Fruit fly (Drosophila melanogaster) whole organism, embryonic: ENCODE data around the gene CG9021.

Experiments used
- Awh ChIP-seq: fragments of 200-800 bp; sonication (Bioruptor generic); IDR thresholded peaks from 2 replicates; pipeline ENCODE4, ENCODE4 v1.3.6; 2022; ENCODE audit warnings: missing biosample characterization, missing genetic modification characterization
- CG10267 ChIP-seq: fragments of 200-800 bp; sonication (Bioruptor generic); optimal IDR thresholded peaks from 2 replicates; lab custom pipeline; 2018; ENCODE audit warnings: missing biosample characterization, mild to moderate bottlenecking, missing genetic modification characterization, moderate library complexity
- CG10565 ChIP-seq: fragments of 200-800 bp; sonication (Bioruptor generic); optimal IDR thresholded peaks from 3 replicates; lab custom pipeline; 2016; ENCODE audit warnings: missing biosample characterization, mild to moderate bottlenecking, missing genetic modification characterization
- CG11504 ChIP-seq: fragments of 200-800 bp; sonication (Bioruptor generic); optimal IDR thresholded peaks from 3 replicates; lab custom pipeline; 2019; ENCODE audit warnings: missing biosample characterization, mild to moderate bottlenecking, missing genetic modification characterization, moderate library complexity
- CG12299 ChIP-seq: fragments of 200-800 bp; sonication (Bioruptor generic); optimal IDR thresholded peaks from 2 replicates; lab custom pipeline; 2018; ENCODE audit warnings: missing biosample characterization, mild to moderate bottlenecking, missing genetic modification characterization
- CG13894 ChIP-seq: fragments of 200-800 bp; sonication (Bioruptor generic); optimal IDR thresholded peaks from 3 replicates; lab custom pipeline; 2018; ENCODE audit warnings: missing biosample characterization, mild to moderate bottlenecking, missing genetic modification characterization, moderate library complexity
- CG15269 ChIP-seq: fragments of 200-800 bp; sonication (Bioruptor generic); optimal IDR thresholded peaks from 2 replicates; lab custom pipeline; 2018; ENCODE audit warnings: missing biosample characterization, mild to moderate bottlenecking, missing genetic modification characterization, moderate library complexity
- CG15601 ChIP-seq: fragments of 200-800 bp; sonication (Bioruptor generic); optimal IDR thresholded peaks from 3 replicates; lab custom pipeline; 2019; ENCODE audit warnings: missing biosample characterization, mild to moderate bottlenecking, missing genetic modification characterization, moderate library complexity
- CG1603 ChIP-seq: fragments of 200-800 bp; sonication (Bioruptor generic); optimal IDR thresholded peaks from 2 replicates; lab custom pipeline; 2019; ENCODE audit warnings: missing biosample characterization, mild to moderate bottlenecking, missing genetic modification characterization, moderate library complexity
- CG2889 ChIP-seq: fragments of 200-800 bp; sonication (Bioruptor generic); IDR thresholded peaks from 3 replicates; pipeline ENCODE4 v1.3.6; 2022; ENCODE audit warnings: missing biosample characterization, missing genetic modification characterization
- CG3407 ChIP-seq: fragments of 200-800 bp; sonication (Bioruptor generic); optimal IDR thresholded peaks from 2 replicates; lab custom pipeline; 2018; ENCODE audit warnings: missing biosample characterization, mild to moderate bottlenecking, missing genetic modification characterization
- CG4424 ChIP-seq: fragments of 200-800 bp; sonication (Bioruptor generic); optimal IDR thresholded peaks from 3 replicates; lab custom pipeline; 2016; ENCODE audit warnings: missing biosample characterization, missing genetic modification characterization
- CG6654 ChIP-seq: fragments of 200-800 bp; sonication (Bioruptor generic); optimal IDR thresholded peaks from 2 replicates; lab custom pipeline; 2017; ENCODE audit warnings: missing biosample characterization, mild to moderate bottlenecking, missing genetic modification characterization
- CG7786 ChIP-seq: fragments of 200-800 bp; sonication (Bioruptor generic); optimal IDR thresholded peaks from 2 replicates; lab custom pipeline; 2016; ENCODE audit warnings: missing biosample characterization, missing genetic modification characterization
- CG7963 ChIP-seq: fragments of 200-800 bp; sonication (Bioruptor generic); IDR thresholded peaks from 3 replicates; pipeline ENCODE4 v1.3.6; 2022; ENCODE audit warnings: missing biosample characterization, missing genetic modification characterization; ENCODE audit not compliant: partially characterized antibody
- D ChIP-seq, 2 experiments: fragments of 200-800 bp in 1 of 2; fragments of >200 bp in 1 of 2; sonication (Bioruptor generic) in 1 of 2; optimal IDR thresholded peaks; 2 replicates in 1 of 2; 3 replicates in 1 of 2; lab custom pipeline; 2017; ENCODE audit warnings: mild to moderate bottlenecking in 1 of 2, missing biosample characterization in 1 of 2, missing genetic modification characterization in 1 of 2, missing genetic modification reagents in 1 of 2
- Eip74EF ChIP-seq, 2 experiments: fragments of 200-800 bp in 1 of 2; fragments of >200 bp in 1 of 2; sonication (Bioruptor generic) in 1 of 2; optimal IDR thresholded peaks; 2 replicates each; lab custom pipeline; 2017 to 2019; ENCODE audit warnings: missing biosample characterization in 2 of 2, missing genetic modification characterization in 2 of 2, mild to moderate bottlenecking in 1 of 2, moderate library complexity in 1 of 2
- H2.0 ChIP-seq: fragments of 200-800 bp; sonication (Bioruptor generic); IDR thresholded peaks from 2 replicates; pipeline ENCODE4 v1.3.6; 2022; ENCODE audit warnings: missing biosample characterization, missing genetic modification characterization
- NC2α ChIP-seq: fragments of 200-800 bp; sonication (Bioruptor generic); optimal IDR thresholded peaks from 2 replicates; lab custom pipeline; 2016; ENCODE audit warnings: missing biosample characterization, missing genetic modification characterization
- Pdp1 ChIP-seq, 2 experiments: fragments of 200-800 bp; sonication (Bioruptor generic); optimal IDR thresholded peaks; 3 replicates each; lab custom pipeline; 2016; ENCODE audit warnings: missing biosample characterization in 2 of 2, missing genetic modification characterization in 2 of 2, mild to moderate bottlenecking in 1 of 2, moderate library complexity in 1 of 2
- abd-A ChIP-seq: fragments of 200-800 bp; sonication (Bioruptor generic); optimal IDR thresholded peaks from 3 replicates; lab custom pipeline; 2019; ENCODE audit warnings: missing biosample characterization, mild to moderate bottlenecking, missing genetic modification characterization, moderate library complexity
- chif ChIP-seq, 2 experiments: fragments of 200-800 bp; sonication (Bioruptor generic); optimal IDR thresholded peaks; 3 replicates each; lab custom pipeline; 2016; ENCODE audit warnings: missing biosample characterization in 2 of 2, missing genetic modification characterization in 2 of 2
- chm ChIP-seq: fragments of 200-800 bp; sonication (Bioruptor generic); IDR thresholded peaks from 2 replicates; pipeline ENCODE4 v1.3.6; 2022; ENCODE audit warnings: missing biosample characterization, missing genetic modification characterization
- crp ChIP-seq, 2 experiments: fragments of 200-800 bp; sonication (Bioruptor generic); optimal IDR thresholded peaks; 2 replicates in 1 of 2; 3 replicates in 1 of 2; lab custom pipeline; 2017; ENCODE audit warnings: missing biosample characterization in 2 of 2, missing genetic modification characterization in 2 of 2, mild to moderate bottlenecking in 1 of 2, moderate library complexity in 1 of 2
- ems ChIP-seq: fragments of 200-800 bp; sonication (Bioruptor generic); optimal IDR thresholded peaks from 3 replicates; lab custom pipeline; 2016; ENCODE audit warnings: missing biosample characterization, missing genetic modification characterization
- fd64A ChIP-seq: fragments of 200-800 bp; sonication (Bioruptor generic); optimal IDR thresholded peaks from 3 replicates; lab custom pipeline; 2018; ENCODE audit warnings: missing biosample characterization, mild to moderate bottlenecking, missing genetic modification characterization
- gcm2 ChIP-seq: fragments of 200-800 bp; sonication (Bioruptor generic); optimal IDR thresholded peaks from 2 replicates; lab custom pipeline; 2016; ENCODE audit warnings: missing biosample characterization, missing genetic modification characterization
- grn ChIP-seq: fragments of 200-800 bp; sonication (Bioruptor generic); optimal IDR thresholded peaks from 3 replicates; lab custom pipeline; 2017; ENCODE audit warnings: missing biosample characterization, missing genetic modification characterization
- nerfin-1 ChIP-seq: fragments of 200-800 bp; sonication (Bioruptor generic); optimal IDR thresholded peaks from 3 replicates; lab custom pipeline; 2019; ENCODE audit warnings: missing biosample characterization, mild to moderate bottlenecking, missing genetic modification characterization, moderate library complexity
- sd ChIP-seq: fragments of 200-800 bp; sonication (Bioruptor generic); optimal IDR thresholded peaks from 3 replicates; lab custom pipeline; 2018; ENCODE audit warnings: missing biosample characterization, mild to moderate bottlenecking, missing genetic modification characterization, moderate library complexity
- sima ChIP-seq: fragments of 200-800 bp; sonication (Bioruptor generic); optimal IDR thresholded peaks from 2 replicates; lab custom pipeline; 2016; ENCODE audit warnings: missing biosample characterization, missing genetic modification characterization
- sr ChIP-seq: fragments of 200-800 bp; sonication (Bioruptor generic); IDR thresholded peaks from 3 replicates; pipeline ENCODE4 v1.3.6; 2022; ENCODE audit warnings: missing biosample characterization, missing genetic modification characterization
- tgo ChIP-seq: fragments of 200-800 bp; sonication (Bioruptor generic); IDR thresholded peaks from 3 replicates; pipeline ENCODE4 v1.3.6; 2022; ENCODE audit warnings: missing biosample characterization, missing genetic modification characterization
- tll ChIP-seq, 2 experiments: fragments of 200-800 bp in 1 of 2; fragments of >200 bp in 1 of 2; sonication (Bioruptor generic) in 1 of 2; optimal IDR thresholded peaks; 2 replicates each; lab custom pipeline; 2017 to 2019; ENCODE audit warnings: missing biosample characterization in 2 of 2, missing genetic modification characterization in 2 of 2, mild to moderate bottlenecking in 1 of 2, moderate library complexity in 1 of 2
- zen ChIP-seq: fragments of 200-800 bp; sonication (Bioruptor generic); optimal IDR thresholded peaks from 3 replicates; lab custom pipeline; 2018; ENCODE audit warnings: missing biosample characterization, mild to moderate bottlenecking, missing genetic modification characterization, moderate library complexity

CG9021 gene

DNA sequence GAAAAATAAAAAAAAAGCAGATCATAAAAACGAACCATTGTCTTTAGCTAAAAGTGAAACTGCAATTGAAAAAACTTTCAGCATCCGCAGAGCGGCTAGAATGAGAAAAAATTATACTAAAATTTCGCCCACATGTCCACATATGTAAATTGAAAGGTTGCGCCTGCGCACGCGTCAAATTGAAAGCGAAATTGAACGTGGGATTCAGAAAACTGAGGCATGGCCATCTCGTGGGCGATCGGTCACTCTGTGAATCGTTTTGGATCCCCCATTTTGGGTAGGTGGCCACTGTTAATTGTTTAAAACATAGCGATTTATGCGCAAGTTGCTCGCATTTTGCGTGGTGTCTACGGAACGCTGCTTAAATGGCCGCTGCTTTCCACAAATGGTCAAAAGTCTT is 10.0 kb downstream of the CG9021 start:
- 0 out of 2 replicates have a peak, but pooled peaks have one; percentile 39 for TF ChIP-seq Awh (GFP tag; lab: Robert Waterston, UW)
- TF ChIP-seq sr, result peak; percentile 95
- peak; percentile 31 for TF ChIP-seq sd
- peak; percentile 47 for TF ChIP-seq abd-A (tag; lab: Kevin White, UChicago)
- TF ChIP-seq CG3407 (GFP tag; lab: Kevin White, UChicago), result no peak
- no peak for TF ChIP-seq CG15269 (tag; lab: Kevin White, UChicago)
- TF ChIP-seq CG13894, result peak; percentile 13
- TF ChIP-seq CG15601, result peak; percentile 87
- TF ChIP-seq CG11504 (tag; lab: Kevin White, UChicago), result no peak

dm6 chr2L:5893796-5894195 is 10.7 kb downstream of the CG9021 start, which contains the start of gene Acp26Aa:
Gene Acp26Aa (minus strand): TSS chr2L:5893896.
- TF ChIP-seq tgo (no peak), CG10565 (GFP tag; lab: Kevin White, UChicago) (no peak), Pdp1 (GFP tag; optimal IDR thresholded peaks at IDR 0.05; lab: Kevin White, UChicago) (peak in 1 of 2 experiments; percentile 29), chm (GFP tag; lab: Robert Waterston, UW) (no peak)

DNA sequence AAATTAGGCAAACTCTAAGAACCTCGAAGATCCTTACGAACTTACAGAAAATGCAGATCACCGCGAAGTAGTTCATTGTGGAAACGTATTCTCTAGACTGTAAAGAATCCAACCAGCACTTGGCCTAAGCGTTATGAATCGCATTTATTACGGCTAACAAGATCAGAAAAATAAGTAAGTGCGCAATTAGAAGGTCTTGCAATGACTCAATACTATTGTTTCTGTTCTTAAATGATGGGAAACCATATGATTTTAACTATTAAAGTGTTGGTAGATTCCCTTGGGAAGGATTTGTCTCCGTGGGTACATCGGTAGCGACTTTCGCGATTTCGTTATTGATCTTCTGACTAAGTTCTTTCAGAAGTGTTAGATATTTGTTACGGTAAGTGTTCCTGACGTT is 11.7 kb downstream of the CG9021 start, which contains the start of gene Acp26Ab:
Gene Acp26Ab, minus strand, starts transcription at position 101 of the 400 bp plus-strand sequence.
- TF ChIP-seq CG10267 (tag; lab: Kevin White, UChicago) (no peak), ems (no peak), CG2889 (no peak), NC2α (GFP tag; lab: Kevin White, UChicago) (no peak), CG1603 (tag; lab: Kevin White, UChicago) (no peak), CG12299 (no peak), Eip74EF (GFP tag; optimal IDR thresholded peaks at IDR 0.05; lab: Kevin White, UChicago) (no peak), grn (GFP tag; lab: Kevin White, UChicago) (no peak), H2.0 (GFP tag; lab: Robert Waterston, UW) (no peak), CG4424 (no peak)

dm6 chr2L:5890556-5890955 is 13.9 kb downstream of the CG9021 start:
- TF ChIP-seq crp (GFP tag; optimal IDR thresholded peaks at IDR 0.05; lab: Kevin White, UChicago), result no peak
- peak; percentile 69 for TF ChIP-seq zen
- TF ChIP-seq CG7963, result no peak
- TF ChIP-seq CG6654 (GFP tag; lab: Kevin White, UChicago), result no peak
- no peak for TF ChIP-seq nerfin-1 (tag; lab: Kevin White, UChicago)
- TF ChIP-seq CG7786, result no peak
- peak in 1 of 2 experiments; percentile 24 for TF ChIP-seq tll (GFP tag; optimal IDR thresholded peaks at IDR 0.05; lab: Kevin White, UChicago)
- no peak for TF ChIP-seq chif (GFP tag; optimal IDR thresholded peaks at IDR 0.05; lab: Kevin White, UChicago)
- no peak for TF ChIP-seq fd64A (GFP tag; lab: Kevin White, UChicago)
- TF ChIP-seq sima (GFP tag; lab: Kevin White, UChicago), result no peak
- no peak for TF ChIP-seq gcm2 (GFP tag; lab: Kevin White, UChicago)
- TF ChIP-seq D (optimal IDR thresholded peaks at IDR 0.05; lab: Kevin White, UChicago), result peak; percentile 91
- no peak for TF ChIP-seq D (GFP tag; optimal IDR thresholded peaks at IDR 0.05; lab: Kevin White, UChicago)
- TF ChIP-seq, all 482 proteins: peak for 3
